Worm (Caenorhabditis elegans): ENCODE data around the gene F43H9.3.
A peak's percentile ranks its signal among the peaks of the same experiment; 100 is the strongest.

DNA sequence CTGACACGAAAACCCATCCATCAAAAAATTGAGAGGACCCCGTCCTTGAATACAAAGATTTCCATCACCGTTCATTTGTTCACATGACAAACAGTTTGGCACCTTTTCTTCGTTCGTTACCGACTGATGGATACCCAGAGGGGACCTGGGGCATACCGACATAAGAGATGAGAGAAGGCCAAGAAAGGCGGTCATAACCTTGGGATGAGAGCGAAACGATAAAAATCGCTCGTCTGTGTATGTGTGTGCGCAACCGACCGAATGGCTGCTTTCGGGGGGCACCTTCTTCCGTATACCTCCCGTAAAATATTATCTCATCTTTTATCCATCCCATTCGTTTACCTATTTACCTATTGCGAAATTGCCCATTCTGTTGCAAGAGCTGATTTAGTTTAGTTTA, 20.2 kb upstream of the F43H9.3 start:
- TF ChIP-seq ztf-11 (tag; optimal IDR thresholded peaks at IDR 0.05) (no peak), unc-120 (tag; optimal IDR thresholded peaks at IDR 0.05; ENCODE audit: poor library complexity, severe bottlenecking) (no peak), elt-1 (tag; optimal IDR thresholded peaks at IDR 0.05; ENCODE audit: borderline replicate concordance, insufficient read depth) (peak; percentile 54), pha-4 (tag; optimal IDR thresholded peaks at IDR 0.05) (no peak)

Measured in whole organism, mixed stage, embryonic.